Worm (Caenorhabditis elegans) whole organism, midembryonic: ENCODE data around the gene ZK829.3.

Source experiments
- T22C8.4 ChIP-seq: fragments of 200-800 bp; sonication (Bioruptor generic); IDR thresholded peaks from 2 replicates; pipeline ENCODE4 v1.3.6; 2022; ENCODE audit warnings: missing genetic modification characterization, missing compliant biosample characterization
- cog-1 ChIP-seq: sonication (generic microtip); optimal IDR thresholded peaks from 2 replicates; lab custom pipeline; 2016; ENCODE audit warnings: missing genetic modification characterization, missing compliant biosample characterization
- flt-1 ChIP-seq: fragments of 200-800 bp; sonication (Bioruptor generic); IDR thresholded peaks from 2 replicates; pipeline ENCODE4 v1.3.6; 2022; ENCODE audit warnings: missing genetic modification characterization, missing compliant biosample characterization
- klf-2 ChIP-seq: fragments of 200-800 bp; sonication (Bioruptor generic); conservative IDR thresholded peaks from 2 replicates; pipeline ENCODE4 v1.3.6; 2022; ENCODE audit warnings: missing genetic modification reagents, missing genetic modification characterization, missing compliant biosample characterization
- med-1 ChIP-seq: sonication (generic microtip); optimal IDR thresholded peaks from 2 replicates; lab custom pipeline; 2017; ENCODE audit warnings: missing genetic modification characterization, mild to moderate bottlenecking, missing compliant biosample characterization, antibody characterized with exemption, missing genetic modification reagents; ENCODE audit not compliant: insufficient read depth
- ref-1 ChIP-seq: fragments of 200-800 bp; sonication (Bioruptor generic); conservative IDR thresholded peaks from 2 replicates; pipeline ENCODE4 v1.3.6; 2022; ENCODE audit warnings: missing genetic modification reagents, missing genetic modification characterization, missing compliant biosample characterization
- tab-1 ChIP-seq: fragments of 200-800 bp; sonication (Bioruptor generic); IDR thresholded peaks from 2 replicates; pipeline ENCODE4 v1.3.6; 2022; ENCODE audit warnings: missing genetic modification characterization, missing compliant biosample characterization
- ztf-23 ChIP-seq: fragments of 200-800 bp; sonication (Bioruptor generic); IDR thresholded peaks from 2 replicates; pipeline ENCODE4 v1.3.6; 2022; ENCODE audit warnings: missing genetic modification reagents, missing genetic modification characterization, missing compliant biosample characterization
- ztf-29 ChIP-seq: fragments of 200-800 bp; sonication (Bioruptor generic); IDR thresholded peaks from 2 replicates; pipeline ENCODE4 v1.3.6; 2022; ENCODE audit warnings: missing genetic modification reagents, missing genetic modification characterization, missing compliant biosample characterization

Gene ZK829.3

DNA sequence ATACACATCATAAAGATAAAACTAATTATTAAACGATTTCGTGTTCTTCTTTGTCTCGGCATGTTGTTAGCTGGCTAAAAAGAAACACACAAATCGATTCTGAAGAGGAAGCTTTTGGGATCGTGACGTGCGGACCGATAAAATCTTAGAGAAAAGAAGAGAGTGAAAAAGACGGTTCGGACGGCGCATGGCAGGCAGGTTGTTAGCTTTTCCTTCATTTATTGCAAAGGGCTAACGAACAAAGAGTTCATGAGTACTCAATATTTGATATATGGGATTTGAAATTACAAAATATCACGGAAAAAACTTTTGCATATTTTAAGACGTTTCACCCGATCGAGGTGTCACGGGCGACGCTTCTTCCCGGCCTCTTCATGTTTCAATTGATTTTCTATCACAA, at the start of gene ZK829.3:
Gene ZK829.3, minus strand, starts transcription at position 101 of the 400 bp plus-strand sequence.
- no peak for TF ChIP-seq klf-2 (GFP tag; lab: Robert Waterston, UW)
- TF ChIP-seq ztf-23 (GFP tag; lab: Robert Waterston, UW): no peak
- no peak for TF ChIP-seq ztf-29
- TF ChIP-seq cog-1 (tag; lab: Kevin White, UChicago): no peak
- TF ChIP-seq T22C8.4 (GFP tag; lab: Robert Waterston, UW): no peak
- no peak for TF ChIP-seq ref-1 (GFP tag; lab: Robert Waterston, UW)
- TF ChIP-seq tab-1 (GFP tag; lab: Robert Waterston, UW): no peak
- TF ChIP-seq flt-1 (GFP tag; lab: Robert Waterston, UW): no peak
- no peak for TF ChIP-seq med-1 (GFP tag; lab: Kevin White, UChicago)

DNA sequence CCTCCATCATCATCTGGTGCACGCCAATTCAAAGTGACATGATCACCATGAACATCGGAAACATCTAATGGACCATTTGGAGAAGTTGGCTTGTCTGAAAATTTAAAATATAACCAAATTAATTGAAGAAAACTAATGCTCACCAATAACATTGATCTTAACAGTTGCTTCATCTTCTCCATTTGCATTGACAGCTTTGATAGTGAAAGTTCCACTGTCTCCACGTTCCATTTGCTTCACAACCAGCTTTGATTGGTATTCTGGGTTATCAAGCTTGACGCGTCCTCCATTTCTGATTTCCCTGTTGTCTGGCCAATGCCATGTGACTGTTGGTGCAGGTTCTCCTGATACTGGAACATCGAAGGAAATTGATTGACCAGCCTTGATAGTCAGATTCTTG, 40.9 kb upstream of the ZK829.3 start:
- no peak for TF ChIP-seq klf-2 (GFP tag; lab: Robert Waterston, UW)

ce11 chrIV:11970171-11970570, 24.6 kb upstream of the ZK829.3 start, which contains the start of gene ZK829.9:
ZK829.9 (plus strand) TSS chrIV:11970534.
- TF ChIP-seq ref-1 (GFP tag; lab: Robert Waterston, UW): no peak
- TF ChIP-seq flt-1 (GFP tag; lab: Robert Waterston, UW): no peak
- TF ChIP-seq med-1 (GFP tag; lab: Kevin White, UChicago): no peak
- no peak for TF ChIP-seq ztf-29
- TF ChIP-seq tab-1 (GFP tag; lab: Robert Waterston, UW): no peak
- no peak for TF ChIP-seq T22C8.4 (GFP tag; lab: Robert Waterston, UW)

ce11 chrIV:11965327-11965726, 19.8 kb upstream of the ZK829.3 start, which contains the start of gene srj-1:
srj-1 (minus strand) TSS chrIV:11965427.
- TF ChIP-seq tab-1 (GFP tag; lab: Robert Waterston, UW) (no peak), flt-1 (GFP tag; lab: Robert Waterston, UW) (no peak), cog-1 (tag; lab: Kevin White, UChicago) (no peak), klf-2 (GFP tag; lab: Robert Waterston, UW) (no peak), ztf-23 (GFP tag; lab: Robert Waterston, UW) (no peak), T22C8.4 (GFP tag; lab: Robert Waterston, UW) (no peak), ref-1 (GFP tag; lab: Robert Waterston, UW) (no peak), ztf-29 (no peak), med-1 (GFP tag; lab: Kevin White, UChicago) (no peak)

DNA sequence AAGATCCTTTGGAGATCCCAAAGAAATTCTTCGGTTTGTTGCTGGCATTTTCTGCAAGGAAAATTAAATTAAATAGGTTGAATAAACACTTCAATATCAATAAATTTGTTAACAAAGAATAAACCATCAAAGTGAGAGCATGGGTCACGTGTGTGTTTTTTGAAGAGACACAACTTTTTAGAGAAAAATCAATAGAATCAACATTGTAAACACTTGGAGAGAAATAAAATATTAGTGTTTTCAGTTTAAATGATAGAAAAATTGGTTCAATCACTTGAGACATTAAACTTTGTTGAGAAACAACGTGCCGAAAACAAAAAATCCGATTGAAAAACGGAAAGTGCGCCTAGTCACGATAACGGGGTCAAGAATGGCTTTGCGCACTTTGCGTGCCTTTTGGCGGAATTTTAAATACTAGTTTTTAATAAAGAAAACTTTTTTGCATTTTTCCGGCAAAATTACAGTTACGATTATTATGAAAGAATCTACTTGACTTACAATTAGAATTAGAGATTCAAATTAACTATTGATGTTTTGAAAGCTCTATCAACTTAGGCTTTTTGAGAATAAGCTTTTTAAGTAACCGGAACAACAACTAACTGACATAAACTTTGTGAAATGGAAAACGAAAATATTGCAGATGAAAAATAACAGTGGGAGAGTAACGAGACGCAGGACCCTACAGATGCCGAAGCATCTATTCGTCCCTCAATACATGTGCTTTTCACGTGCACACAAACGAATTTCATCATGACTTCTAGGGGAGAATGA, 16.1 kb upstream of the ZK829.3 start, which contains the start of gene ZK829.7:
Gene ZK829.7, minus strand, starts transcription at position 51 of the 771 bp plus-strand sequence.
- no peak for TF ChIP-seq med-1 (GFP tag; lab: Kevin White, UChicago)
- peak; percentile 2 for TF ChIP-seq cog-1 (tag; lab: Kevin White, UChicago)
- no peak for TF ChIP-seq tab-1 (GFP tag; lab: Robert Waterston, UW)
- TF ChIP-seq ztf-23 (GFP tag; lab: Robert Waterston, UW): no peak
- no peak for TF ChIP-seq ztf-29

DNA sequence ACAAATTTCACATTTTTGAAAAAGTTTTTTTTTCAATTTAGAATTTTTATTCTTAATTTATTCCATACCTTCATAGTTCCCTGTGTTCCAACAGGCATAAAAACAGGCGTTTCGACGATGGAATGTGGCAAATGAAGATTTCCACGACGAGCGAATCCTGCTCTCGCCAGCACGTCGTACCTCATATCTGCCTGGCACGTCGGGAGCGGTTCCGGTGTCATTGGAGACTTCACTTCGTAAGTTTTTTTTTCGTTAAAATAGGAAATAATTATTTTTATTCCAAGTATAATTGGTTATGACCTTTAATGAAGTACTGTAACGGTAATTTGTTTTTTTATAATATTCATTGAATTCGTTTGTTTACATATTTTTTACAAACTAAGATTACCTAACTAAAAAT, 14.1 kb upstream of the ZK829.3 start, which contains the start of gene tgt-1:
Gene tgt-1, minus strand, starts transcription at position 232 of the 400 bp plus-strand sequence.
- TF ChIP-seq med-1 (GFP tag; lab: Kevin White, UChicago) (no peak), ztf-23 (GFP tag; lab: Robert Waterston, UW) (no peak), klf-2 (GFP tag; lab: Robert Waterston, UW) (no peak), T22C8.4 (GFP tag; lab: Robert Waterston, UW) (no peak), flt-1 (GFP tag; lab: Robert Waterston, UW) (no peak), ztf-29 (no peak), tab-1 (GFP tag; lab: Robert Waterston, UW) (no peak), cog-1 (tag; lab: Kevin White, UChicago) (no peak), ref-1 (GFP tag; lab: Robert Waterston, UW) (no peak)

DNA sequence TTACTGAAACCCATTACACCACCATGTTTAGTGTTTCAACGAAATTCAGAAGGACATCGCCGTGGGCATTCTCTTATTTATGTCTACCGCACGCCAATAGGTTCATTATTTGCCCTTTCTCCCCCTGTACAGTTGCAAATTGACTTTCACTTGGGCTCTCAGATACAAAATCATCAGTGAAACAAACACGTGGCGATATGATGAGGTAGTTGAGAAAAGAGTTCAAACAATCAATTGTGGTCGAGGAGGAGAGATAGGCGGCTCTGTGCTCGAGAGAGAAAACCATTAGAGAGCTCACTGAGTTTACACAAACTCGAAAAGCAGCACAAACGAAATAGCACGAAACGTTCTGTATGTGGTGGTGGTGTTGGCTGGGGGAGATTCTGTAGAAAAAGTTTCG, 11.6 kb upstream of the ZK829.3 start:
- no peak for TF ChIP-seq med-1 (GFP tag; lab: Kevin White, UChicago)
- no peak for TF ChIP-seq T22C8.4 (GFP tag; lab: Robert Waterston, UW)
- no peak for TF ChIP-seq ztf-29
- no peak for TF ChIP-seq tab-1 (GFP tag; lab: Robert Waterston, UW)
- no peak for TF ChIP-seq flt-1 (GFP tag; lab: Robert Waterston, UW)
- TF ChIP-seq ref-1 (GFP tag; lab: Robert Waterston, UW): no peak
- TF ChIP-seq klf-2 (GFP tag; lab: Robert Waterston, UW): no peak
- TF ChIP-seq ztf-23 (GFP tag; lab: Robert Waterston, UW): no peak
- no peak for TF ChIP-seq cog-1 (tag; lab: Kevin White, UChicago)

DNA sequence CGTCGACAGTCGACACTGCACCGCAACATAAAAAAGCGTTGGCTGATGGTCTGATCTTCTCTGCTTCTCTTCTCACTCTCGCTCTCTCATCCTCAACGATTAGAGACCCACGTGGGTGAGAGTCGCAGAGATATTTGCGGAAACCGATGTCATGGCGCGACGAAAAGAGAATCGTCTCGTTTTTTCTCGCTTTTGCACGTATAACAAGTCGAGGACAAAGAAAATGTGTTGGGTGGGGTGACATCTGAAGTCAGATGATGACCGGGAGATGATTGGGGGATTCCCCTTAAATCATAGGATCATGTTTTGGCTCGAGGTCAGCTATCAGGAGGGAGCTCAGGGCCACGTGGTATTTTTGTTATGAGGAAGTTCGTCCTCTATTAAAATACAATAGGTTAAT, 10.9 kb upstream of the ZK829.3 start:
- TF ChIP-seq ref-1 (GFP tag; lab: Robert Waterston, UW) (no peak), ztf-23 (GFP tag; lab: Robert Waterston, UW) (no peak), ztf-29 (no peak), flt-1 (GFP tag; lab: Robert Waterston, UW) (no peak)

ce11 chrIV:11955592-11955991, 10.1 kb upstream of the ZK829.3 start:
- TF ChIP-seq ztf-23 (GFP tag; lab: Robert Waterston, UW): no peak
- no peak for TF ChIP-seq med-1 (GFP tag; lab: Kevin White, UChicago)
